Worm (Caenorhabditis elegans) whole organism, L2 larva: ENCODE results near the gene snt-7.

Experiments
- aly-2 ChIP-seq: fragments of 150-350 bp; optimal IDR thresholded peaks from 2 replicates; lab custom pipeline; 2014; ENCODE audit warnings: missing biosample characterization, missing genetic modification characterization
- ama-1 ChIP-seq: fragments of 150-350 bp; optimal IDR thresholded peaks from 2 replicates; lab custom pipeline; 2018; ENCODE audit warnings: inconsistent platforms
- dmd-4 ChIP-seq: sonication (generic microtip); optimal IDR thresholded peaks from 2 replicates; lab custom pipeline; 2017; ENCODE audit warnings: missing biosample characterization, missing genetic modification characterization
- elt-3 ChIP-seq: sonication (generic microtip); optimal IDR thresholded peaks from 2 replicates; lab custom pipeline; 2017; ENCODE audit warnings: missing biosample characterization, missing genetic modification characterization
- fos-1 ChIP-seq: fragments of 150-350 bp; optimal IDR thresholded peaks from 2 replicates; lab custom pipeline; 2014; ENCODE audit warnings: missing biosample characterization, missing genetic modification characterization
- lin-13 ChIP-seq: fragments of 150-350 bp; optimal IDR thresholded peaks from 2 replicates; lab custom pipeline; 2014; ENCODE audit warnings: missing biosample characterization, missing genetic modification reagents, missing genetic modification characterization
- mdl-1 ChIP-seq, 2 experiments: fragments of 150-350 bp in 1 of 2; sonication (generic microtip) in 1 of 2; optimal IDR thresholded peaks; 2 replicates each; lab custom pipeline; 2017; ENCODE audit warnings: missing biosample characterization in 2 of 2, missing genetic modification characterization in 2 of 2
- nhr-237 ChIP-seq: fragments of 150-350 bp; optimal IDR thresholded peaks from 2 replicates; lab custom pipeline; 2014; ENCODE audit warnings: missing biosample characterization, missing genetic modification characterization
- skn-1 ChIP-seq: sonication (generic microtip); optimal IDR thresholded peaks from 2 replicates; lab custom pipeline; 2017; ENCODE audit warnings: missing biosample characterization, missing genetic modification characterization
- unc-39 ChIP-seq: fragments of 150-350 bp; optimal IDR thresholded peaks from 2 replicates; lab custom pipeline; 2014; ENCODE audit warnings: missing biosample characterization, missing genetic modification characterization
- unc-62 ChIP-seq: fragments of 150-350 bp; optimal IDR thresholded peaks from 2 replicates; lab custom pipeline; 2014; ENCODE audit warnings: missing biosample characterization, missing genetic modification reagents, missing genetic modification characterization

DNA sequence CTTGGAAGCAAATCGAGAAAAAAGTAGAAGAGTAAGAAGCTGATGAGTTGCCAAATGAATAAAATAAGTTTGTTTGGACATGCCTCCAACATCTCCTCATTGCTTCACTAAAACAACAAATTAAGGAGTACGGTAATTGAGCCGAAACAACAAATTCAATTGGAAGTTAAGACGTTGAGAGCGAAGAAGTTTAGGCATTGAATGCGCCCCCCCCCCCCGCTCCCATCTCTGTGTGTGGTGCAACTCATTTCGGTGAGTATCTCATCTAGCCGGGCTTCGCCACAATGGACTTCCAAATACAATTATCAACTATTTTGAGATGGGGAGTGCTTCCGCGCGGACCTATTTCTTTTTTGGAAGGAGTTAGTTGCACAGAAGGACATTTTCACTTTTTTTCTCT, 43.9 kb downstream of the snt-7 start:
- TF ChIP-seq mdl-1 (tag; optimal IDR thresholded peaks at IDR 0.05; lab: Kevin White, UChicago) = no peak
- TF ChIP-seq ama-1 (lab: Kevin White, UChicago) = no peak
- TF ChIP-seq fos-1 (tag; lab: Kevin White, UChicago) = no peak
- TF ChIP-seq lin-13 (GFP tag; lab: Kevin White, UChicago) = no peak
- TF ChIP-seq unc-62 (GFP tag; lab: Kevin White, UChicago) = no peak
- no peak for TF ChIP-seq nhr-237 (tag; lab: Kevin White, UChicago)
- no peak for TF ChIP-seq elt-3 (tag; lab: Kevin White, UChicago)
- TF ChIP-seq dmd-4 (tag; lab: Kevin White, UChicago) = no peak
- no peak for TF ChIP-seq unc-39 (tag; lab: Kevin White, UChicago)
- no peak for TF ChIP-seq aly-2
- TF ChIP-seq skn-1 (tag; lab: Kevin White, UChicago) = no peak
